Fruit fly (Drosophila melanogaster): ENCODE results near the gene ebd2.

DNA sequence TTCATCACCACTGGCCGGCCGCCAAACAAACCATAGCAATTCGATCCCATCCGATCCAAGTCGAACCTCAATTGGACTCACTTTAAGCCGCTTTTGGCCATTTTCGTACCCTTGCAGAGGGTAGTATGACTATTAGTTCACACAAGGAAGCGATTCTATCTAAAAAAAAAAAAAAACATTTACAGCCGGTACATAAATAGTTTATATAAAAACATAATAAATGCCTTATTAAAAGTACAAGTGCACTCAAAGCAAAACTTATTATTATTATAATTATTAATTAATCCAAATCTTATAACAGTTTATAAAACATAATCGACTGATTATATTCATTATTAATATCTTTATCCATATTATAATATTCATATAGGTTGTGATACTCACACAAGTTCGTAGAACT lies 7.3 kb upstream of the ebd2 start, which contains the start of gene CG12971:
- TF ChIP-seq CG8478 (optimal IDR thresholded peaks at IDR 0.05): no peak
- TF ChIP-seq CTCF (optimal IDR thresholded peaks at IDR 0.05): no peak
